Worm (Caenorhabditis elegans): ENCODE results near the gene lgc-21.

ce11 chrX:14033494-14033893 lies 34.3 kb downstream of the lgc-21 start, which contains the start of gene arrd-25:
- TF ChIP-seq nhr-20 (tag; optimal IDR thresholded peaks at IDR 0.05) (no peak), pqm-1 (tag; optimal IDR thresholded peaks at IDR 0.05) (no peak), nhr-90 (tag; optimal IDR thresholded peaks at IDR 0.05; ENCODE audit: poor library complexity) (no peak), isw-1 (GFP tag; IDR thresholded peaks at IDR 0.05) (no peak), unc-62 (GFP tag; optimal IDR thresholded peaks at IDR 0.05) (no peak), blmp-1 (tag; optimal IDR thresholded peaks at IDR 0.05) (no peak), mdl-1 (tag; optimal IDR thresholded peaks at IDR 0.05) (no peak), ceh-82 (tag; optimal IDR thresholded peaks at IDR 0.05) (no peak), nhr-76 (tag; optimal IDR thresholded peaks at IDR 0.05) (no peak), rnt-1 (tag; optimal IDR thresholded peaks at IDR 0.05) (no peak), ama-1 (optimal IDR thresholded peaks at IDR 0.05) (no peak), C34B4.2 (tag; optimal IDR thresholded peaks at IDR 0.05) (no peak), fos-1 (tag; optimal IDR thresholded peaks at IDR 0.05) (no peak), hlh-17 (GFP tag; optimal IDR thresholded peaks at IDR 0.05; ENCODE audit: borderline replicate concordance) (no peak)
